Fruit fly (Drosophila melanogaster): ENCODE data around the gene CG44227.

dm6 chr3R:8694110-8694826 lies 9.3 kb upstream of the CG44227 start:
- no peak for TF ChIP-seq h (optimal IDR thresholded peaks at IDR 0.05)
- TF ChIP-seq Sin3A (optimal IDR thresholded peaks at IDR 0.05) = no peak

Data from Kc167 (cell line).